Fruit fly (Drosophila melanogaster): ENCODE measurements around the gene RpLP1.
"Not testable (repeated sequence)": the region's sequence is repeated elsewhere in the genome, so short reads cannot be mapped to it uniquely, and the experiment has no call there.

Gene RpLP1

DNA sequence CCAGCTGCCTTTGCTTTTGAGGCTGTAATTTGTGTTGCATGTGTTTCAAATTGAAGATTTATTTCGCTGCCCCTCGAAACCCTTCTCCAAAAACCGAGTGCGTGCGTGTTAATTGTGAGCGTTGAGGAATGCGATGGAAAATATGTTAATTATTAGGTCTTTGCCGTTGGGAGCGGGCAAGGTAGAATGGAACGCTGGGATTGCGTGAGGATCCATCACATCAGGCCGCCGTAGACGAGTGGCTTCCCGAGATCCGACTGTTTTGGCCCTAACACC lies 21.6 kb downstream of the RpLP1 start:
- TF ChIP-seq CG14711 (tag; optimal IDR thresholded peaks at IDR 0.05) (no peak), CG11617 (GFP tag; optimal IDR thresholded peaks at IDR 0.05) (no peak), Hr96 (GFP tag; optimal IDR thresholded peaks at IDR 0.05) (no peak), CG33017 (tag; optimal IDR thresholded peaks at IDR 0.05) (no peak), cnc (optimal IDR thresholded peaks at IDR 0.05) (no peak), bab1 (GFP tag; optimal IDR thresholded peaks at IDR 0.05) (no peak), ovo (GFP tag; optimal IDR thresholded peaks at IDR 0.05) (no peak), Clk (GFP tag; optimal IDR thresholded peaks at IDR 0.05) (no peak), Crg-1 (GFP tag; optimal IDR thresholded peaks at IDR 0.05) (no peak), CG5204 (GFP tag; optimal IDR thresholded peaks at IDR 0.05) (no peak), CG7045 (GFP tag; optimal IDR thresholded peaks at IDR 0.05) (no peak), pad (GFP tag; optimal IDR thresholded peaks at IDR 0.05) (no peak), CG12768 (GFP tag; optimal IDR thresholded peaks at IDR 0.05) (no peak), kay (GFP tag; ENCODE audit: borderline replicate concordance) (no peak)

DNA sequence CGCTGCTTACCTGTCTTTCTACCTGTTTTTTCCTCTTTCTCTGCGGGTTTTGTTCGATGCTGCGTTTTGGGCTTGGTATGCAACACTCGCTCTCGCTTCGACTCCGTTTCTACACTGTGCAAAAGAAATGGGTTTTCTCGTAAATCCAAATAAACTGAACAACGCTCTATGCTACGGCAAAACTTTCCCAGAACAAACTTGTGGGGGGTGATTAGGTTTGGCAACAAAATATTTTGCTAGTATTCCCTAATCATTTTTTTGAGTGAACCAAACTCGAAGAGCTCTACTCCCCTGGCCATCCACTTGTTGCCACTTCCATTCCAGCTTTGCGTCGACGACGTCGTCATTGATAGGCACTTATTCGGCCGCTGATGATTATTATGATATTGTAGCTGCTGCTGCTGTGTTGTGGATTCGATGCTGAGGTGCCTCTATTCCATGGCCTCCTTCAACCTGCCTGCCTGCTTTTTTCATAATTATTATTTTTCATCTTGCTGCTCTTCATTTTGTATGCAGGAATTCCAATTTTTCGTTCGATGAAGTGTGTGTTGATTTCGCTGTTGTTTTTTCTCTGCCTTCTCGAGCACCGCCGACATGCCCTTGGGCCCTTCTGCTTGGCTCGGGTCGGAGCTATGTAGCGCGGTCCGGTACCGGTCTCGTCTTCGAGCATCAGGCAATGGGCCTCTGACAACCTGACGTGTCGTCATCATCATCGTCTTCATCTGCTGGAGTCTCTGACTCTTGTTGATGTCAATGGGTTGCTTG lies 22.4 kb downstream of the RpLP1 start:
- TF ChIP-seq toe (GFP tag; optimal IDR thresholded peaks at IDR 0.05) (no peak), Crg-1 (GFP tag; optimal IDR thresholded peaks at IDR 0.05) (no peak), kay (GFP tag; ENCODE audit: borderline replicate concordance) (no peak), cic (GFP tag; optimal IDR thresholded peaks at IDR 0.05) (no peak), CG33017 (tag; optimal IDR thresholded peaks at IDR 0.05) (no peak), Clk (GFP tag; optimal IDR thresholded peaks at IDR 0.05) (no peak), ovo (GFP tag; optimal IDR thresholded peaks at IDR 0.05) (no peak), CG12768 (GFP tag; optimal IDR thresholded peaks at IDR 0.05) (no peak), tj (GFP tag; optimal IDR thresholded peaks at IDR 0.05) (no peak), CG1620 (GFP tag; optimal IDR thresholded peaks at IDR 0.05) (no peak), Mnt (GFP tag; optimal IDR thresholded peaks at IDR 0.05) (no peak), CG5204 (GFP tag; optimal IDR thresholded peaks at IDR 0.05) (no peak), CG11617 (GFP tag; optimal IDR thresholded peaks at IDR 0.05) (no peak), pad (GFP tag; optimal IDR thresholded peaks at IDR 0.05) (no peak), Hr96 (GFP tag; optimal IDR thresholded peaks at IDR 0.05) (no peak), CG7101 (tag; optimal IDR thresholded peaks at IDR 0.05) (no peak), bab1 (GFP tag; optimal IDR thresholded peaks at IDR 0.05) (no peak), CG14711 (tag; optimal IDR thresholded peaks at IDR 0.05) (no peak)

DNA sequence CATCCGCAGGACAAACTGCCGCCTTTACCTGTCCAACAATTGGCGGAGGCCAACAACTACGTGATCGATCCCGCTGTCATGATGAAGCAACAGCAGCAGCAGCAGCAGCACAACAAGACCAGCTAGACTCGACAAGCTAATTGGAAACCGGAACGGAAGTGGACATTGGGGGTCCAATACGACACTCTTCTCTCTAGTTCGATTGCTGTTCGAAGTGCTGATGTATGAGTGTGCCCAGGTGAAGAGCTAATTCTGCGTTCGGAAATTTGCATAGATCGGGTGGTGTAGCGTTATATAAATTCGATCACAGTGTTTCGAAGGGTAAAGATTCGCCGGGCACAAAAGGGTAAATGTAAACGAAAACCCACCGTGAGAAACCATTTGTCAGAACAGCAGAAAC lies 27.4 kb downstream of the RpLP1 start:
- no peak for TF ChIP-seq CG1620 (GFP tag; optimal IDR thresholded peaks at IDR 0.05)
- no peak for TF ChIP-seq CG7101 (tag; optimal IDR thresholded peaks at IDR 0.05)
- TF ChIP-seq cnc (optimal IDR thresholded peaks at IDR 0.05) = no peak
- no peak for TF ChIP-seq kay (GFP tag; ENCODE audit: borderline replicate concordance)

DNA sequence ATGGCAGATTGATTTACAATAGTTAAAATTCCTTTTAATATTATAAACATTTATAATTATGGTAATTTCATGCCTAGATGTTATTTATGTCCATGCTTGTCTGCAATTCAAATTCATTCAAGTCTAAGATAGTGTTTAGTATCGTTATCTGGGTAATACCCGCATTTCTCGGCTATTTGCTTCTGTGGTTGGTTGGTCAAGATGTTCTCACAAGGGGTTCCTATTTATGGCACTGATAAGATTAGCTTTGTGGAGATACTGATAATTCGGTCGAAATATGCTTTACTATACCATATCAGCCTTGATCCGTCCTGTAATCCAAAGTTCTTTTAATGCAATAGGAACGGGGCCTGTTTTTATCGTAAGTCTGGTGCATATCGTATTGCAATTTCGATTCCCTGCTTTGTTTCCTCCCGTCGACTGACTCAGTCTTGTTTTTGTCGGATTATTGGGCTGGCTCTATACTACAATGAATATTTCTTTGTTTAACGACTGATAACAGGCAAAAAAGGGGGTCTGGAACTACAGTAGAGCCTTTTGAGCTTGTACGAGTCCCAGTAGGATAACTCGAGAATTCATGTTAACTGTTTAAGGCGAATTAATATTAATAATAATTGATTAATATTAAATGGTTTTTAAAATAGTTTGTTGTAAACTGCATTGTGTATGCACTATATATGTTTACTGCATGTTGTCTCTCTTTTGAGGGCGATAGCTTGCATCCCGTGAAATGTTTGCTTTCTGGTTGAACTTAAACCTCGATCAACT lies 32.1 kb downstream of the RpLP1 start:
- TF ChIP-seq Mnt (GFP tag; optimal IDR thresholded peaks at IDR 0.05) (peak; percentile 3), Clk (GFP tag; optimal IDR thresholded peaks at IDR 0.05) (no peak), CG33017 (tag; optimal IDR thresholded peaks at IDR 0.05) (no peak), Hr96 (GFP tag; optimal IDR thresholded peaks at IDR 0.05) (no peak), CG7101 (tag; optimal IDR thresholded peaks at IDR 0.05) (no peak), CG14711 (tag; optimal IDR thresholded peaks at IDR 0.05) (peak; percentile 16), cic (GFP tag; optimal IDR thresholded peaks at IDR 0.05) (no peak), cnc (optimal IDR thresholded peaks at IDR 0.05) (no peak), pad (GFP tag; optimal IDR thresholded peaks at IDR 0.05) (no peak)

DNA sequence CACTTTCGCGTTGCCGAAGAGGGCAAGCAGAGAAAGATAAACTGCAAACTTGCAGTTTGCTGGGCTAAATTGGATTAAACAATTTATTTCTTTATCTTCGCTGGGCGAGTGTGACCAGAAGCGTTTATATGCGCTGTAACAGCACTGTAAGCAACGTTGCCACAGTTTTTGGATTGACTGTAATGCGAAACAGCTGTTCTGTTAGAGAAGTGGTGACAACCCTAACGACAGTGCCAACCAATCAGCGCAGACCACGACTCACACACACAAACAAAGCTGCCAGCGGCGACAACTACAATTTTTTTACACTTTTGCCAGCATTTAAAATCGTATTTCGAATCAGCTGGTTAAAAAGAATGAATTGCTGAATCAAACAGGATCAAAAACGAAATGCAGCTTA lies 33.1 kb downstream of the RpLP1 start, which contains the start of the genes crq and shv:
TSS of gene crq (minus strand) at position 153 of the 400 bp plus-strand sequence.
TSS of gene shv (plus strand) at position 237 of the 400 bp plus-strand sequence.
- peak; percentile 38 for TF ChIP-seq pad (GFP tag; optimal IDR thresholded peaks at IDR 0.05)
- TF ChIP-seq Crg-1 (GFP tag; optimal IDR thresholded peaks at IDR 0.05) = no peak
- no peak for TF ChIP-seq CG1620 (GFP tag; optimal IDR thresholded peaks at IDR 0.05)
- TF ChIP-seq kay (GFP tag; ENCODE audit: borderline replicate concordance) = no peak
- TF ChIP-seq tj (GFP tag; optimal IDR thresholded peaks at IDR 0.05) = peak; percentile 74
- no peak for TF ChIP-seq Hr96 (GFP tag; optimal IDR thresholded peaks at IDR 0.05)
- TF ChIP-seq CG7101 (tag; optimal IDR thresholded peaks at IDR 0.05) = no peak
- TF ChIP-seq cnc (optimal IDR thresholded peaks at IDR 0.05) = no peak
- TF ChIP-seq CG12768 (GFP tag; optimal IDR thresholded peaks at IDR 0.05) = no peak
- TF ChIP-seq CG5204 (GFP tag; optimal IDR thresholded peaks at IDR 0.05) = no peak
- no peak for TF ChIP-seq Clk (GFP tag; optimal IDR thresholded peaks at IDR 0.05)
- TF ChIP-seq cic (GFP tag; optimal IDR thresholded peaks at IDR 0.05) = peak; percentile 42
- TF ChIP-seq bab1 (GFP tag; optimal IDR thresholded peaks at IDR 0.05) = peak; percentile 63
- TF ChIP-seq CG33017 (tag; optimal IDR thresholded peaks at IDR 0.05) = no peak
- peak; percentile 99 for TF ChIP-seq CG14711 (tag; optimal IDR thresholded peaks at IDR 0.05)
- TF ChIP-seq Mnt (GFP tag; optimal IDR thresholded peaks at IDR 0.05) = no peak
- no peak for TF ChIP-seq CG11617 (GFP tag; optimal IDR thresholded peaks at IDR 0.05)

DNA sequence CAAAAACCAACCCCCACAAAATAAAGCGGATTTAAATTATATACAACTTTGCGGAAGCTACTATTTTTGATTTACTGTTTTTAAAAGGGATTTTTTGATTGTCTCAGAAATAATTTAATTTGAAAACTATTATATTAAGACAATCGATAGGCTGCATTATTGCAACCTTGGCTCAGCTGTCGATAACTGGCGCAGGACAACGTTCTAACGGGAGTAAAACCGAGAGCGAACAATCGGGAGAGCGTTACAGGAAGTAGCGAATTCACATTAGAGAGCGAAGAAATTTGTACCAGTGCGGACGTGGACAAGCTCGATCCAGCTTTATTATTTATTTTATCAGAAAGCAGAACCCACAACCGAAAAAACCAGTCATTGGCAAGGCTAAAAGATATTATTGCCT lies 35.5 kb downstream of the RpLP1 start, which contains the start of gene CG4133:
TSS of gene CG4133 (plus strand) at position 258 of the 400 bp plus-strand sequence.
- not testable (repeated sequence) for TF ChIP-seq kay (GFP tag; ENCODE audit: borderline replicate concordance); bab1 (GFP tag; optimal IDR thresholded peaks at IDR 0.05); CG7045 (GFP tag; optimal IDR thresholded peaks at IDR 0.05)

Data from whole organism, adult.